Fruit fly (Drosophila melanogaster) whole organism, embryonic: ENCODE results near the gene CG9044.

Experiments
- Antp ChIP-seq: fragments of 200-800 bp; sonication (Bioruptor generic); optimal IDR thresholded peaks from 3 replicates; lab custom pipeline; 2016; ENCODE audit warnings: missing biosample characterization, missing genetic modification characterization
- CG10147 ChIP-seq: fragments of 200-800 bp; sonication (Bioruptor generic); optimal IDR thresholded peaks from 2 replicates; lab custom pipeline; 2019; ENCODE audit warnings: missing biosample characterization, mild to moderate bottlenecking, missing genetic modification characterization, moderate library complexity
- CG10431 ChIP-seq: fragments of 200-800 bp; sonication (Bioruptor generic); optimal IDR thresholded peaks from 3 replicates; lab custom pipeline; 2018; ENCODE audit warnings: missing biosample characterization, mild to moderate bottlenecking, missing genetic modification characterization
- CG10959 ChIP-seq: fragments of 200-800 bp; sonication (Bioruptor generic); IDR thresholded peaks from 2 replicates; pipeline ENCODE4 v1.3.6; 2022; ENCODE audit warnings: missing biosample characterization, missing genetic modification characterization
- CG11504 ChIP-seq: fragments of 200-800 bp; sonication (Bioruptor generic); optimal IDR thresholded peaks from 3 replicates; lab custom pipeline; 2019; ENCODE audit warnings: missing biosample characterization, mild to moderate bottlenecking, missing genetic modification characterization, moderate library complexity
- CG1602 ChIP-seq: fragments of 200-800 bp; sonication (Bioruptor generic); optimal IDR thresholded peaks from 3 replicates; lab custom pipeline; 2016; ENCODE audit warnings: missing biosample characterization, missing genetic modification characterization
- CG1603 ChIP-seq: fragments of 200-800 bp; sonication (Bioruptor generic); optimal IDR thresholded peaks from 2 replicates; lab custom pipeline; 2019; ENCODE audit warnings: missing biosample characterization, mild to moderate bottlenecking, missing genetic modification characterization, moderate library complexity
- CG16813 ChIP-seq: fragments of 200-800 bp; sonication (Bioruptor generic); IDR thresholded peaks from 3 replicates; pipeline ENCODE4 v1.3.6; 2022; ENCODE audit warnings: missing biosample characterization, missing genetic modification characterization; ENCODE audit not compliant: partially characterized antibody
- CG17612 ChIP-seq: fragments of 200-800 bp; sonication (Bioruptor generic); IDR thresholded peaks from 2 replicates; pipeline ENCODE4 v1.3.6; 2022; ENCODE audit warnings: missing biosample characterization, missing genetic modification characterization
- CG2129 ChIP-seq: fragments of 200-800 bp; sonication (Bioruptor generic); IDR thresholded peaks from 2 replicates; pipeline ENCODE4 v1.3.6; 2022; ENCODE audit warnings: missing biosample characterization, missing genetic modification characterization; ENCODE audit not compliant: partially characterized antibody
- CG2202 ChIP-seq: fragments of 200-800 bp; sonication (Bioruptor generic); optimal IDR thresholded peaks from 2 replicates; lab custom pipeline; 2018; ENCODE audit warnings: missing biosample characterization, mild to moderate bottlenecking, missing genetic modification characterization
- CG3163 ChIP-seq: fragments of 200-800 bp; sonication (Bioruptor generic); optimal IDR thresholded peaks from 3 replicates; lab custom pipeline; 2016; ENCODE audit warnings: missing biosample characterization, missing genetic modification characterization
- CG32767 ChIP-seq: fragments of 200-800 bp; sonication (Bioruptor generic); IDR thresholded peaks from 2 replicates; pipeline ENCODE4 v1.3.6; 2022; ENCODE audit warnings: missing biosample characterization, missing genetic modification characterization
- CG5180 ChIP-seq: fragments of 200-800 bp; sonication (Bioruptor generic); optimal IDR thresholded peaks from 3 replicates; lab custom pipeline; 2017; ENCODE audit warnings: missing biosample characterization, missing genetic modification characterization, mild to moderate bottlenecking, moderate library complexity, missing genetic modification reagents
- CG6272 ChIP-seq: fragments of 200-800 bp; sonication (Bioruptor generic); IDR thresholded peaks from 2 replicates; pipeline ENCODE4 v1.3.6; 2022; ENCODE audit warnings: missing biosample characterization, missing genetic modification characterization
- CG6813 ChIP-seq: fragments of 200-800 bp; sonication (Bioruptor generic); optimal IDR thresholded peaks from 2 replicates; lab custom pipeline; 2017; ENCODE audit warnings: missing biosample characterization, missing genetic modification characterization, mild to moderate bottlenecking, moderate library complexity, missing genetic modification reagents
- CG7745 ChIP-seq: fragments of 200-800 bp; sonication (Bioruptor generic); optimal IDR thresholded peaks from 2 replicates; lab custom pipeline; 2018; ENCODE audit warnings: missing biosample characterization, mild to moderate bottlenecking, missing genetic modification characterization, moderate library complexity
- CG8290 ChIP-seq, 3 experiments: fragments of 200-800 bp; sonication (Bioruptor generic); optimal IDR thresholded peaks; 2 replicates each; lab custom pipeline; 2016 to 2019; ENCODE audit warnings: missing biosample characterization in 3 of 3, missing genetic modification characterization in 3 of 3, mild to moderate bottlenecking in 2 of 3, moderate library complexity in 1 of 3
- CHES-1-like ChIP-seq: fragments of 200-800 bp; sonication (Bioruptor generic); optimal IDR thresholded peaks from 2 replicates; lab custom pipeline; 2016; ENCODE audit warnings: missing biosample characterization, missing genetic modification characterization
- Dbx ChIP-seq: fragments of 200-800 bp; sonication (Bioruptor generic); IDR thresholded peaks from 3 replicates; pipeline ENCODE4 v1.3.6; 2022; ENCODE audit warnings: missing biosample characterization, missing genetic modification characterization
- Dip2 ChIP-seq: fragments of 200-800 bp; sonication (Bioruptor generic); IDR thresholded peaks from 2 replicates; pipeline ENCODE4 v1.3.6; 2022; ENCODE audit warnings: missing biosample characterization, missing genetic modification characterization
- Fer3 ChIP-seq: fragments of 200-800 bp; sonication (Bioruptor generic); optimal IDR thresholded peaks from 2 replicates; lab custom pipeline; 2018; ENCODE audit warnings: missing biosample characterization, mild to moderate bottlenecking, missing genetic modification characterization, moderate library complexity
- H2.0 ChIP-seq: fragments of 200-800 bp; sonication (Bioruptor generic); IDR thresholded peaks from 2 replicates; pipeline ENCODE4 v1.3.6; 2022; ENCODE audit warnings: missing biosample characterization, missing genetic modification characterization
- Hey ChIP-seq: fragments of 200-800 bp; sonication (Bioruptor generic); optimal IDR thresholded peaks from 3 replicates; lab custom pipeline; 2018; ENCODE audit warnings: missing biosample characterization, mild to moderate bottlenecking, missing genetic modification characterization
- Mes4 ChIP-seq: fragments of 200-800 bp; sonication (Bioruptor generic); optimal IDR thresholded peaks from 2 replicates; lab custom pipeline; 2016; ENCODE audit warnings: missing biosample characterization, missing genetic modification characterization
- Opbp ChIP-seq: fragments of 200-800 bp; sonication (Bioruptor generic); IDR thresholded peaks from 3 replicates; pipeline ENCODE4 v1.3.6; 2022; ENCODE audit warnings: missing biosample characterization, missing genetic modification characterization; ENCODE audit not compliant: partially characterized antibody
- Poxn ChIP-seq: fragments of 200-800 bp; sonication (Bioruptor generic); IDR thresholded peaks from 2 replicates; pipeline ENCODE4 v1.3.6; 2022; ENCODE audit warnings: missing biosample characterization, missing genetic modification characterization
- Sox102F ChIP-seq: fragments of 200-800 bp; sonication (Bioruptor generic); optimal IDR thresholded peaks from 2 replicates; lab custom pipeline; 2018; ENCODE audit warnings: missing biosample characterization, mild to moderate bottlenecking, missing genetic modification characterization, moderate library complexity
- Sry-δ ChIP-seq: fragments of 200-800 bp; sonication (Bioruptor generic); optimal IDR thresholded peaks from 2 replicates; lab custom pipeline; 2016; ENCODE audit warnings: missing biosample characterization, missing genetic modification characterization
- ab ChIP-seq: fragments of 200-800 bp; sonication (Bioruptor generic); optimal IDR thresholded peaks from 2 replicates; lab custom pipeline; 2016; ENCODE audit warnings: missing biosample characterization, missing genetic modification characterization
- bbx ChIP-seq: fragments of 200-800 bp; sonication (Bioruptor generic); IDR thresholded peaks from 2 replicates; pipeline ENCODE4 v1.3.6; 2022; ENCODE audit warnings: missing biosample characterization, missing genetic modification characterization; ENCODE audit not compliant: partially characterized antibody
- ci ChIP-seq: fragments of 200-800 bp; sonication (Bioruptor generic); IDR thresholded peaks from 3 replicates; pipeline ENCODE4 v1.3.6; 2022; ENCODE audit warnings: missing biosample characterization, missing genetic modification characterization
- corto ChIP-seq: fragments of 200-800 bp; sonication (Bioruptor generic); optimal IDR thresholded peaks from 2 replicates; lab custom pipeline; 2016; ENCODE audit warnings: missing biosample characterization, mild to moderate bottlenecking, missing genetic modification characterization, moderate library complexity
- disco-r ChIP-seq: fragments of 200-800 bp; sonication (Bioruptor generic); optimal IDR thresholded peaks from 2 replicates; lab custom pipeline; 2016; ENCODE audit warnings: missing biosample characterization, missing genetic modification characterization
- gro ChIP-seq: fragments of 200-800 bp; sonication (Bioruptor generic); optimal IDR thresholded peaks from 2 replicates; lab custom pipeline; 2016; ENCODE audit warnings: missing biosample characterization, missing genetic modification characterization
- her ChIP-seq: fragments of 200-800 bp; sonication (Bioruptor generic); optimal IDR thresholded peaks from 2 replicates; lab custom pipeline; 2016; ENCODE audit warnings: missing biosample characterization, missing genetic modification characterization
- jigr1 ChIP-seq: fragments of 200-800 bp; sonication (Bioruptor generic); IDR thresholded peaks from 3 replicates; pipeline ENCODE4 v1.3.6; 2022; ENCODE audit warnings: missing biosample characterization, missing genetic modification characterization
- jumu ChIP-seq: fragments of 200-800 bp; sonication (Bioruptor generic); optimal IDR thresholded peaks from 3 replicates; lab custom pipeline; 2016; ENCODE audit warnings: missing biosample characterization, missing genetic modification characterization
- nerfin-1 ChIP-seq: fragments of 200-800 bp; sonication (Bioruptor generic); optimal IDR thresholded peaks from 3 replicates; lab custom pipeline; 2019; ENCODE audit warnings: missing biosample characterization, mild to moderate bottlenecking, missing genetic modification characterization, moderate library complexity
- org-1 ChIP-seq: fragments of 200-800 bp; sonication (Bioruptor generic); optimal IDR thresholded peaks from 2 replicates; lab custom pipeline; 2017; ENCODE audit warnings: missing biosample characterization, missing genetic modification characterization
- pb ChIP-seq: fragments of 200-800 bp; sonication (Bioruptor generic); optimal IDR thresholded peaks from 3 replicates; lab custom pipeline; 2016; ENCODE audit warnings: missing biosample characterization, missing genetic modification characterization
- pfk ChIP-seq: fragments of 200-800 bp; sonication (Bioruptor generic); optimal IDR thresholded peaks from 2 replicates; lab custom pipeline; 2018; ENCODE audit warnings: missing biosample characterization, mild to moderate bottlenecking, missing genetic modification characterization, moderate library complexity
- pnt ChIP-seq: fragments of 200-800 bp; sonication (Bioruptor generic); optimal IDR thresholded peaks from 3 replicates; lab custom pipeline; 2016; ENCODE audit warnings: missing biosample characterization, missing genetic modification characterization
- slp2 ChIP-seq: fragments of 200-800 bp; sonication (Bioruptor generic); optimal IDR thresholded peaks from 2 replicates; lab custom pipeline; 2016; ENCODE audit warnings: missing biosample characterization, missing genetic modification characterization
- sqz ChIP-seq: fragments of 200-800 bp; sonication (Bioruptor generic); optimal IDR thresholded peaks from 3 replicates; lab custom pipeline; 2018; ENCODE audit warnings: missing biosample characterization, mild to moderate bottlenecking, missing genetic modification characterization
- tna ChIP-seq: fragments of 200-800 bp; sonication (Bioruptor generic); IDR thresholded peaks from 2 replicates; pipeline ENCODE4 v1.3.6; 2022; ENCODE audit warnings: missing biosample characterization, missing genetic modification characterization; ENCODE audit not compliant: partially characterized antibody
- zfh2 ChIP-seq: fragments of 200-800 bp; sonication (Bioruptor generic); optimal IDR thresholded peaks from 2 replicates; lab custom pipeline; 2016; ENCODE audit warnings: missing biosample characterization, missing genetic modification characterization

The CG9044 gene

dm6 chr2L:5906893-5907850 lies 42.1 kb upstream of the CG9044 start, which contains the start of gene bchs (continued):
- TF ChIP-seq disco-r (GFP tag; lab: Kevin White, UChicago): peak; percentile 90
- peak; percentile 39; the same call in 1 of the 2 replicates for TF ChIP-seq CG17612 (GFP tag; lab: Robert Waterston, UW)
- peak; percentile 70 for TF ChIP-seq CG3163 (GFP tag; lab: Kevin White, UChicago)
- peak; percentile 77 for TF ChIP-seq CG10147 (GFP tag; lab: Kevin White, UChicago)
- TF ChIP-seq pfk: peak; percentile 78
- TF ChIP-seq Sox102F: peak; percentile 81
- peak; percentile 65 for TF ChIP-seq CG1602 (GFP tag; lab: Kevin White, UChicago)
- peak; percentile 44; the same call in 2 of the 3 replicates for TF ChIP-seq Opbp (GFP tag; lab: Robert Waterston, UW)
- TF ChIP-seq jigr1: no peak
- peak; percentile 99 for TF ChIP-seq CG6813 (GFP tag; lab: Kevin White, UChicago)
- peak; percentile 92 for TF ChIP-seq Hey (tag; lab: Kevin White, UChicago)
- TF ChIP-seq bbx (GFP tag; lab: Robert Waterston, UW): no peak
- peak; percentile 88 for TF ChIP-seq Mes4 (GFP tag; lab: Kevin White, UChicago)
- TF ChIP-seq Poxn: no peak
- TF ChIP-seq Sry-δ (GFP tag; lab: Kevin White, UChicago): peak; percentile 42
- TF ChIP-seq corto (GFP tag; lab: Kevin White, UChicago): no peak
- TF ChIP-seq nerfin-1 (tag; lab: Kevin White, UChicago): peak; percentile 86
- peak; percentile 87 for TF ChIP-seq CG5180 (GFP tag; lab: Kevin White, UChicago)
- peak; percentile 90 for TF ChIP-seq her
- TF ChIP-seq Antp (GFP tag; lab: Kevin White, UChicago): peak; percentile 67
- TF ChIP-seq CHES-1-like (GFP tag; lab: Kevin White, UChicago): peak; percentile 90
- TF ChIP-seq CG1603: peak; percentile 63
- TF ChIP-seq pnt: peak; percentile 78
- TF ChIP-seq slp2 (GFP tag; lab: Kevin White, UChicago): peak; percentile 64
- TF ChIP-seq CG6272: no peak
- TF ChIP-seq org-1 (GFP tag; lab: Kevin White, UChicago): peak; percentile 96
- TF ChIP-seq CG2202 (tag; lab: Kevin White, UChicago): peak; percentile 95
- TF ChIP-seq ci: peak; percentile 97
- peak; percentile 44 for TF ChIP-seq CG10959 (GFP tag; lab: Robert Waterston, UW)
- TF ChIP-seq pb (GFP tag; lab: Kevin White, UChicago): peak; percentile 84
- no peak for TF ChIP-seq CG10431 (GFP tag; lab: Kevin White, UChicago)
- peak; percentile 24; the same call in 1 of the 2 replicates for TF ChIP-seq H2.0 (GFP tag; lab: Robert Waterston, UW)
- TF ChIP-seq jumu: peak; percentile 51
- no peak for TF ChIP-seq tna
- TF ChIP-seq gro: no peak
- no peak for TF ChIP-seq CG2129 (GFP tag; lab: Robert Waterston, UW)
- peak; percentile 76; the same call in 2 of the 3 replicates for TF ChIP-seq Dbx (GFP tag; lab: Robert Waterston, UW)
- TF ChIP-seq CG8290 (GFP tag; optimal IDR thresholded peaks at IDR 0.05; lab: Kevin White, UChicago): peak; percentile 29
- peak; percentile 82 to 83 for TF ChIP-seq CG8290 (tag; optimal IDR thresholded peaks at IDR 0.05; lab: Kevin White, UChicago)
- TF ChIP-seq CG7745 (tag; lab: Kevin White, UChicago): peak; percentile 75
- peak; percentile 48 for TF ChIP-seq zfh2 (GFP tag; lab: Kevin White, UChicago)
- TF ChIP-seq ab (GFP tag; lab: Kevin White, UChicago): no peak
- no peak for TF ChIP-seq Dip2
- peak; percentile 27; the same call in 1 of the 3 replicates for TF ChIP-seq CG16813 (GFP tag; lab: Robert Waterston, UW)
- TF ChIP-seq CG32767: peak; percentile 69; the same call in 1 of the 2 replicates
- TF ChIP-seq Fer3 (tag; lab: Kevin White, UChicago): peak; percentile 88
- TF ChIP-seq sqz: no peak
- no peak for TF ChIP-seq CG11504
